Worm (Caenorhabditis elegans): Measurements from ENCODE around the gene K09B11.5.

Gene K09B11.5

ce11 chrIV:13422200-13422599 lies 11.6 kb downstream of the K09B11.5 start, which contains the start of gene nol-9:
TSS of gene nol-9 (plus strand) at chrIV:13422500.
- TF ChIP-seq him-1 (tag; optimal IDR thresholded peaks at IDR 0.05): no peak
- TF ChIP-seq dao-5 (tag; optimal IDR thresholded peaks at IDR 0.05): no peak
- no peak for TF ChIP-seq W03F9.2 (tag; optimal IDR thresholded peaks at IDR 0.05)

ce11 chrIV:13415739-13416271 lies 18.0 kb downstream of the K09B11.5 start, which contains the start of the genes pik-1 and aptf-2:
TSS of gene pik-1 (plus strand) at chrIV:13416041.
TSS of gene aptf-2 (minus strand) at chrIV:13416051.
- TF ChIP-seq W03F9.2 (tag; optimal IDR thresholded peaks at IDR 0.05) (no peak), dao-5 (tag; optimal IDR thresholded peaks at IDR 0.05) (no peak), him-1 (tag; optimal IDR thresholded peaks at IDR 0.05) (no peak)

- TF ChIP-seq dao-5 (tag; optimal IDR thresholded peaks at IDR 0.05): no peak
- no peak for TF ChIP-seq W03F9.2 (tag; optimal IDR thresholded peaks at IDR 0.05)
- no peak for TF ChIP-seq him-1 (tag; optimal IDR thresholded peaks at IDR 0.05)
Measured at ce11 chrIV:13412845-13413383, 20.9 kb downstream of the K09B11.5 start, which contains the start of gene gcl-1. TSS of gene gcl-1 (minus strand) at chrIV:13412895.

- TF ChIP-seq W03F9.2 (tag; optimal IDR thresholded peaks at IDR 0.05) (no peak), him-1 (tag; optimal IDR thresholded peaks at IDR 0.05) (no peak), dao-5 (tag; optimal IDR thresholded peaks at IDR 0.05) (no peak)
Measured at ce11 chrIV:13408018-13408417, 25.8 kb downstream of the K09B11.5 start, which contains the start of gene Y62E10A.19. TSS of gene Y62E10A.19 (minus strand) at chrIV:13408306.

- no peak for TF ChIP-seq W03F9.2 (tag; optimal IDR thresholded peaks at IDR 0.05)
- TF ChIP-seq dao-5 (tag; optimal IDR thresholded peaks at IDR 0.05): no peak
- no peak for TF ChIP-seq him-1 (tag; optimal IDR thresholded peaks at IDR 0.05)
Measured at ce11 chrIV:13400456-13401364, 33.1 kb downstream of the K09B11.5 start, which contains the start of the genes memi-2 and cyp-31A5. TSS of gene memi-2 (minus strand) at chrIV:13400506. TSS of gene cyp-31A5 (plus strand) at chrIV:13401289.

- no peak for TF ChIP-seq W03F9.2 (tag; optimal IDR thresholded peaks at IDR 0.05)
Measured at ce11 chrIV:13398728-13399127, 35.1 kb downstream of the K09B11.5 start, which contains the start of gene Y62E10A.13. TSS of gene Y62E10A.13 (minus strand) at chrIV:13399053.

ce11 chrIV:13396375-13396774 lies 37.4 kb downstream of the K09B11.5 start:
- no peak for TF ChIP-seq dao-5 (tag; optimal IDR thresholded peaks at IDR 0.05)
- no peak for TF ChIP-seq W03F9.2 (tag; optimal IDR thresholded peaks at IDR 0.05)
- TF ChIP-seq him-1 (tag; optimal IDR thresholded peaks at IDR 0.05): no peak

ce11 chrIV:13395255-13395654 lies 38.5 kb downstream of the K09B11.5 start:
- TF ChIP-seq him-1 (tag; optimal IDR thresholded peaks at IDR 0.05) (peak; percentile 67), W03F9.2 (tag; optimal IDR thresholded peaks at IDR 0.05) (no peak)

- TF ChIP-seq dao-5 (tag; optimal IDR thresholded peaks at IDR 0.05) (no peak), him-1 (tag; optimal IDR thresholded peaks at IDR 0.05) (no peak)
Measured at ce11 chrIV:13394686-13395085, 39.1 kb downstream of the K09B11.5 start.

ce11 chrIV:13393246-13393716 lies 40.5 kb downstream of the K09B11.5 start:
- TF ChIP-seq W03F9.2 (tag; optimal IDR thresholded peaks at IDR 0.05): peak; percentile 21
- TF ChIP-seq him-1 (tag; optimal IDR thresholded peaks at IDR 0.05): no peak
- no peak for TF ChIP-seq dao-5 (tag; optimal IDR thresholded peaks at IDR 0.05)

- TF ChIP-seq dao-5 (tag; optimal IDR thresholded peaks at IDR 0.05): no peak
- no peak for TF ChIP-seq W03F9.2 (tag; optimal IDR thresholded peaks at IDR 0.05)
- TF ChIP-seq him-1 (tag; optimal IDR thresholded peaks at IDR 0.05): no peak
Measured at ce11 chrIV:13392230-13392629, 41.6 kb downstream of the K09B11.5 start.

- TF ChIP-seq dao-5 (tag; optimal IDR thresholded peaks at IDR 0.05) (no peak), W03F9.2 (tag; optimal IDR thresholded peaks at IDR 0.05) (no peak), him-1 (tag; optimal IDR thresholded peaks at IDR 0.05) (no peak)
Measured at ce11 chrIV:13390770-13391169, 43.0 kb downstream of the K09B11.5 start.

- TF ChIP-seq W03F9.2 (tag; optimal IDR thresholded peaks at IDR 0.05): no peak
- TF ChIP-seq dao-5 (tag; optimal IDR thresholded peaks at IDR 0.05): no peak
Measured at ce11 chrIV:13389237-13389636, 44.6 kb downstream of the K09B11.5 start.

ce11 chrIV:13388779-13389178 lies 45.0 kb downstream of the K09B11.5 start:
- TF ChIP-seq dao-5 (tag; optimal IDR thresholded peaks at IDR 0.05) (no peak), W03F9.2 (tag; optimal IDR thresholded peaks at IDR 0.05) (no peak), him-1 (tag; optimal IDR thresholded peaks at IDR 0.05) (peak; percentile 42)
